Worm (Caenorhabditis elegans) whole organism, mixed stage, embryonic: ENCODE results near the gene npr-39.

ENCODE experiments used
- ces-1 ChIP-seq: fragments of 150-350 bp; optimal IDR thresholded peaks from 2 replicates; lab custom pipeline; 2014; ENCODE audit warnings: missing biosample characterization, missing genetic modification reagents, missing genetic modification characterization
- elt-1 ChIP-seq: sonication (generic microtip); optimal IDR thresholded peaks from 2 replicates; lab custom pipeline; 2017; ENCODE audit warnings: missing genetic modification characterization, mild to moderate bottlenecking, missing compliant biosample characterization, antibody characterized with exemption, moderate library complexity, borderline replicate concordance; ENCODE audit not compliant: insufficient read depth
- ham-2 ChIP-seq: fragments of 200-800 bp; sonication (Bioruptor generic); optimal IDR thresholded peaks from 2 replicates; lab custom pipeline; 2018; ENCODE audit warnings: mild to moderate bottlenecking, missing genetic modification characterization, missing compliant biosample characterization
- hlh-1 ChIP-seq: fragments of 150-350 bp; optimal IDR thresholded peaks from 2 replicates; lab custom pipeline; 2014; ENCODE audit warnings: missing biosample characterization, missing genetic modification reagents, missing genetic modification characterization
- lin-13 ChIP-seq: fragments of 150-350 bp; optimal IDR thresholded peaks from 2 replicates; lab custom pipeline; 2014; ENCODE audit warnings: missing biosample characterization, missing genetic modification characterization
- mab-5 ChIP-seq: fragments of 150-350 bp; optimal IDR thresholded peaks from 2 replicates; lab custom pipeline; 2014; ENCODE audit warnings: missing biosample characterization, missing genetic modification characterization
- nhr-2 ChIP-seq: fragments of 150-350 bp; optimal IDR thresholded peaks from 2 replicates; lab custom pipeline; 2014; ENCODE audit warnings: missing biosample characterization, missing genetic modification characterization
- nhr-237 ChIP-seq: fragments of 150-350 bp; optimal IDR thresholded peaks from 2 replicates; lab custom pipeline; 2014; ENCODE audit warnings: missing biosample characterization, missing genetic modification characterization
- pha-4 ChIP-seq: fragments of 150-350 bp; optimal IDR thresholded peaks from 2 replicates; lab custom pipeline; 2018; ENCODE audit warnings: missing biosample characterization, missing genetic modification reagents, missing genetic modification characterization
- snpc-4 ChIP-seq: fragments of 150-350 bp; optimal IDR thresholded peaks from 2 replicates; lab custom pipeline; 2014; ENCODE audit warnings: missing biosample characterization, missing genetic modification characterization
- unc-62 ChIP-seq: fragments of 150-350 bp; optimal IDR thresholded peaks from 2 replicates; lab custom pipeline; 2014; ENCODE audit warnings: missing biosample characterization, missing genetic modification reagents, missing genetic modification characterization
- ztf-11 ChIP-seq: fragments of 150-350 bp; optimal IDR thresholded peaks from 2 replicates; lab custom pipeline; 2014; ENCODE audit warnings: missing biosample characterization, missing genetic modification characterization

ce11 chrV:10036275-10036674 is 30.6 kb upstream of the npr-39 start, which contains the start of gene T06E8.2:
- TF ChIP-seq nhr-237 (tag; lab: Kevin White, UChicago): no peak
- no peak for TF ChIP-seq mab-5
- TF ChIP-seq snpc-4 (tag; lab: Kevin White, UChicago): no peak
- TF ChIP-seq unc-62: no peak
- no peak for TF ChIP-seq ztf-11 (tag; lab: Kevin White, UChicago)
- TF ChIP-seq ham-2 (GFP tag; lab: Kevin White, UChicago): peak; percentile 7
- TF ChIP-seq pha-4 (tag; lab: Kevin White, UChicago): no peak
- TF ChIP-seq elt-1 (tag; lab: Kevin White, UChicago): no peak
- peak; percentile 22 for TF ChIP-seq ces-1
- no peak for TF ChIP-seq hlh-1 (tag; lab: Kevin White, UChicago)
- TF ChIP-seq nhr-2 (tag; lab: Kevin White, UChicago): no peak
- no peak for TF ChIP-seq lin-13 (tag; lab: Kevin White, UChicago)
